Worm (Caenorhabditis elegans) whole organism, L4 larva: ENCODE measurements around the gene F38B6.2.

Experiments used
- D1046.2 ChIP-seq: fragments of 200-800 bp; sonication (Bioruptor generic); IDR thresholded peaks from 2 replicates; pipeline ENCODE4 v1.3.6; 2022; ENCODE audit warnings: missing genetic modification characterization, missing compliant biosample characterization
- F10B5.3 ChIP-seq: sonication (generic microtip); optimal IDR thresholded peaks from 2 replicates; lab custom pipeline; 2016; ENCODE audit warnings: mild to moderate bottlenecking, missing genetic modification characterization, missing compliant biosample characterization
- F26F4.8 ChIP-seq: fragments of 200-800 bp; sonication (Bioruptor generic); conservative IDR thresholded peaks from 2 replicates; pipeline ENCODE4 v1.3.6; 2022; ENCODE audit warnings: missing genetic modification characterization, missing compliant biosample characterization
- F44E2.7 ChIP-seq: fragments of 200-800 bp; sonication (Bioruptor generic); IDR thresholded peaks from 2 replicates; pipeline ENCODE4 v2.1.2; 2022; ENCODE audit warnings: missing genetic modification characterization, missing compliant biosample characterization
- T26A8.4 ChIP-seq: fragments of 200-800 bp; sonication (Bioruptor generic); IDR thresholded peaks from 2 replicates; pipeline ENCODE4 v1.3.6; 2022; ENCODE audit warnings: missing genetic modification characterization, missing compliant biosample characterization
- Y48G9A.11 ChIP-seq: fragments of 200-800 bp; sonication (Bioruptor generic); IDR thresholded peaks from 2 replicates; pipeline ENCODE4 v1.3.6; 2022; ENCODE audit warnings: missing genetic modification reagents, missing genetic modification characterization, missing compliant biosample characterization
- ZK546.5 ChIP-seq, 2 experiments: sonication (generic microtip); optimal IDR thresholded peaks; 2 replicates each; lab custom pipeline; 2017; ENCODE audit warnings: missing biosample characterization in 2 of 2, missing genetic modification characterization in 2 of 2
- aly-2 ChIP-seq: sonication (generic microtip); optimal IDR thresholded peaks from 2 replicates; lab custom pipeline; 2018; ENCODE audit warnings: missing biosample characterization, missing genetic modification characterization
- ama-1 ChIP-seq: fragments of 150-350 bp; optimal IDR thresholded peaks from 2 replicates; lab custom pipeline; 2014; ENCODE audit warnings: inconsistent platforms, mixed read lengths
- ceh-20 ChIP-seq: fragments of 200-800 bp; sonication (Bioruptor generic); IDR thresholded peaks from 2 replicates; pipeline ENCODE4 v1.3.6; 2022; ENCODE audit warnings: missing genetic modification reagents, missing genetic modification characterization, missing compliant biosample characterization
- ceh-28 ChIP-seq: fragments of 150-350 bp; optimal IDR thresholded peaks from 2 replicates; lab custom pipeline; 2014; ENCODE audit warnings: missing biosample characterization, missing genetic modification reagents, missing genetic modification characterization
- ceh-44 ChIP-seq: fragments of 200-800 bp; sonication (Bioruptor generic); IDR thresholded peaks from 2 replicates; pipeline ENCODE4 v1.3.6; 2022; ENCODE audit warnings: missing genetic modification reagents, missing genetic modification characterization, missing compliant biosample characterization
- ceh-82 ChIP-seq: sonication (generic microtip); optimal IDR thresholded peaks from 2 replicates; lab custom pipeline; 2017; ENCODE audit warnings: missing biosample characterization, missing genetic modification characterization
- ces-1 ChIP-seq: fragments of 150-350 bp; sonication (generic microtip); optimal IDR thresholded peaks from 4 replicates; lab custom pipeline; 2014; ENCODE audit warnings: missing biosample characterization, missing genetic modification reagents, missing genetic modification characterization
- cey-2 ChIP-seq: sonication (generic microtip); optimal IDR thresholded peaks from 3 replicates; lab custom pipeline; 2017; ENCODE audit warnings: missing genetic modification characterization, mild to moderate bottlenecking, missing compliant biosample characterization, antibody characterized with exemption, borderline replicate concordance; ENCODE audit not compliant: insufficient read depth
- ctbp-1 ChIP-seq: fragments of 200-800 bp; sonication (Bioruptor generic); IDR thresholded peaks from 2 replicates; pipeline ENCODE4 v1.3.6; 2022; ENCODE audit warnings: missing genetic modification reagents, missing genetic modification characterization, missing compliant biosample characterization
- daf-12 ChIP-seq: fragments of 150-350 bp; optimal IDR thresholded peaks from 2 replicates; lab custom pipeline; 2014; ENCODE audit warnings: missing biosample characterization, missing genetic modification reagents, missing genetic modification characterization
- daf-16 ChIP-seq, 3 experiments: sonication (generic microtip); optimal IDR thresholded peaks; 2 replicates each; lab custom pipeline; 2016 to 2017; ENCODE audit warnings: missing genetic modification characterization in 3 of 3, missing genetic modification reagents in 3 of 3, mild to moderate bottlenecking in 2 of 3, missing compliant biosample characterization in 2 of 3, missing biosample characterization in 1 of 3, moderate library complexity in 1 of 3
- daf-19 ChIP-seq: fragments of 200-800 bp; sonication (Bioruptor generic); conservative IDR thresholded peaks from 2 replicates; pipeline ENCODE4 v1.3.6; 2022; ENCODE audit warnings: missing genetic modification characterization, missing compliant biosample characterization
- dmd-6 ChIP-seq: fragments of 200-800 bp; sonication (Bioruptor generic); IDR thresholded peaks from 2 replicates; pipeline ENCODE4 v1.3.6; 2022; ENCODE audit warnings: missing genetic modification reagents, missing genetic modification characterization, missing compliant biosample characterization
- dmd-8 ChIP-seq: fragments of 200-800 bp; sonication (Bioruptor generic); IDR thresholded peaks from 2 replicates; pipeline ENCODE4 v1.3.6; 2022; ENCODE audit warnings: missing genetic modification characterization, missing compliant biosample characterization
- fkh-10 ChIP-seq: fragments of 150-350 bp; optimal IDR thresholded peaks from 2 replicates; lab custom pipeline; 2014; ENCODE audit warnings: missing biosample characterization, missing genetic modification reagents, missing genetic modification characterization
- jun-1 ChIP-seq: fragments of 150-350 bp; optimal IDR thresholded peaks from 2 replicates; lab custom pipeline; 2014; ENCODE audit warnings: missing biosample characterization, missing genetic modification reagents, missing genetic modification characterization
- lin-13 ChIP-seq: fragments of 150-350 bp; optimal IDR thresholded peaks from 2 replicates; lab custom pipeline; 2014; ENCODE audit warnings: missing biosample characterization, missing genetic modification reagents, missing genetic modification characterization
- lin-15B ChIP-seq: fragments of 150-350 bp; sonication (generic microtip); optimal IDR thresholded peaks from 3 replicates; lab custom pipeline; 2014; ENCODE audit warnings: missing biosample characterization, missing genetic modification characterization
- lin-29 ChIP-seq: fragments of 200-800 bp; sonication (Bioruptor generic); IDR thresholded peaks from 2 replicates; pipeline ENCODE4 v1.3.6; 2022; ENCODE audit warnings: missing genetic modification reagents, missing genetic modification characterization, missing compliant biosample characterization
- lin-39 ChIP-seq: fragments of 150-350 bp; optimal IDR thresholded peaks from 2 replicates; lab custom pipeline; 2014; ENCODE audit warnings: missing biosample characterization, missing genetic modification reagents, missing genetic modification characterization
- lir-3 ChIP-seq: sonication (generic microtip); optimal IDR thresholded peaks from 2 replicates; lab custom pipeline; 2016; ENCODE audit warnings: mild to moderate bottlenecking, missing genetic modification characterization, missing compliant biosample characterization
- lsy-2 ChIP-seq, 2 experiments: fragments of 150-350 bp in 1 of 2; sonication (generic microtip) in 1 of 2; optimal IDR thresholded peaks; 2 replicates each; lab custom pipeline; 2014 to 2017; ENCODE audit warnings: missing biosample characterization in 2 of 2, missing genetic modification characterization in 2 of 2
- mdl-1 ChIP-seq, 2 experiments: fragments of 150-350 bp in 1 of 2; sonication (generic microtip) in 1 of 2; optimal IDR thresholded peaks; 2 replicates each; lab custom pipeline; 2014 to 2017; ENCODE audit warnings: missing biosample characterization in 2 of 2, missing genetic modification characterization in 2 of 2
- mep-1 ChIP-seq: fragments of 150-350 bp; sonication (generic microtip); optimal IDR thresholded peaks from 3 replicates; lab custom pipeline; 2014; ENCODE audit warnings: missing biosample characterization, missing genetic modification characterization
- mxl-3 ChIP-seq: fragments of 200-800 bp; sonication (Bioruptor generic); optimal IDR thresholded peaks from 2 replicates; lab custom pipeline; 2018; ENCODE audit warnings: mild to moderate bottlenecking, missing genetic modification characterization, missing compliant biosample characterization
- nhr-102 ChIP-seq: sonication (generic microtip); optimal IDR thresholded peaks from 2 replicates; lab custom pipeline; 2016; ENCODE audit warnings: mild to moderate bottlenecking, missing genetic modification characterization, moderate library complexity, missing compliant biosample characterization
- nhr-11 ChIP-seq: fragments of 150-350 bp; optimal IDR thresholded peaks from 2 replicates; lab custom pipeline; 2014; ENCODE audit warnings: missing biosample characterization, missing genetic modification characterization
- nhr-111 ChIP-seq: fragments of 200-800 bp; sonication (Bioruptor generic); optimal IDR thresholded peaks from 2 replicates; lab custom pipeline; 2018; ENCODE audit warnings: mild to moderate bottlenecking, missing genetic modification characterization, missing compliant biosample characterization
- nhr-28 ChIP-seq: fragments of 150-350 bp; optimal IDR thresholded peaks from 2 replicates; lab custom pipeline; 2014; ENCODE audit warnings: missing biosample characterization, missing genetic modification characterization
- nhr-6 ChIP-seq: fragments of 150-350 bp; optimal IDR thresholded peaks from 2 replicates; lab custom pipeline; 2014; ENCODE audit warnings: missing biosample characterization, missing genetic modification characterization
- nhr-77 ChIP-seq: fragments of 150-350 bp; optimal IDR thresholded peaks from 2 replicates; lab custom pipeline; 2014; ENCODE audit warnings: missing biosample characterization, missing genetic modification characterization
- pha-4 ChIP-seq, 2 experiments: fragments of 150-350 bp in 1 of 2; fragments of 200-800 bp in 1 of 2; sonication (Bioruptor generic) in 1 of 2; IDR thresholded peaks in 1 of 2; optimal IDR thresholded peaks in 1 of 2; 2 replicates each; pipeline versions ENCODE4 v1.3.6 to Lab custom; 2014 to 2022; ENCODE audit warnings: missing genetic modification characterization in 2 of 2, missing genetic modification reagents in 2 of 2, missing biosample characterization in 1 of 2, missing compliant biosample characterization in 1 of 2
- php-3 ChIP-seq: fragments of 200-800 bp; sonication (Bioruptor generic); IDR thresholded peaks from 2 replicates; pipeline ENCODE4 v1.3.6; 2022; ENCODE audit warnings: missing genetic modification reagents, missing genetic modification characterization, missing compliant biosample characterization
- rbr-2 ChIP-seq: sonication (generic microtip); optimal IDR thresholded peaks from 2 replicates; lab custom pipeline; 2016; ENCODE audit warnings: missing genotype, missing genetic modification characterization, missing compliant biosample characterization
- sdz-12 ChIP-seq: fragments of 200-800 bp; sonication (Bioruptor generic); optimal IDR thresholded peaks from 2 replicates; lab custom pipeline; 2018; ENCODE audit warnings: mild to moderate bottlenecking, missing genetic modification characterization, missing compliant biosample characterization
- set-16 ChIP-seq: fragments of 200-800 bp; sonication (Bioruptor generic); IDR thresholded peaks from 2 replicates; pipeline ENCODE4 v1.3.6; 2022; ENCODE audit warnings: missing genetic modification reagents, missing genetic modification characterization, missing compliant biosample characterization
- snpc-1.2 ChIP-seq: fragments of 200-800 bp; sonication (Bioruptor generic); IDR thresholded peaks from 2 replicates; pipeline ENCODE4 v1.3.6; 2022; ENCODE audit warnings: missing genetic modification reagents, missing genetic modification characterization, missing compliant biosample characterization
- spr-1 ChIP-seq: sonication (generic microtip); optimal IDR thresholded peaks from 2 replicates; lab custom pipeline; 2016; ENCODE audit warnings: mild to moderate bottlenecking, missing genetic modification characterization, missing compliant biosample characterization
- tag-97 ChIP-seq: fragments of 200-800 bp; sonication (Bioruptor generic); IDR thresholded peaks from 2 replicates; pipeline ENCODE4 v1.3.6; 2022; ENCODE audit warnings: missing genetic modification characterization, missing compliant biosample characterization
- unc-130 ChIP-seq: sonication (generic microtip); optimal IDR thresholded peaks from 2 replicates; lab custom pipeline; 2016; ENCODE audit warnings: missing genetic modification reagents, missing genetic modification characterization, missing compliant biosample characterization
- vab-7 ChIP-seq: fragments of 200-800 bp; sonication (Bioruptor generic); IDR thresholded peaks from 2 replicates; pipeline ENCODE4 v1.3.6; 2022; ENCODE audit warnings: missing genetic modification reagents, missing genetic modification characterization, missing compliant biosample characterization
- zfp-2 ChIP-seq: sonication (generic microtip); optimal IDR thresholded peaks from 2 replicates; lab custom pipeline; 2016; ENCODE audit warnings: mild to moderate bottlenecking, missing genetic modification characterization, missing compliant biosample characterization
- ztf-11 ChIP-seq: fragments of 150-350 bp; optimal IDR thresholded peaks from 2 replicates; lab custom pipeline; 2014; ENCODE audit warnings: missing biosample characterization, missing genetic modification characterization

Gene F38B6.2

ce11 chrX:6742011-6742683, 43.8 kb downstream of the F38B6.2 start, which contains the start of gene mdl-1 (continued):
- TF ChIP-seq lin-15B = no peak
- no peak for TF ChIP-seq ceh-82
- TF ChIP-seq tag-97 (GFP tag; lab: Robert Waterston, UW) = no peak
- TF ChIP-seq vab-7 (GFP tag; lab: Robert Waterston, UW) = no peak
- no peak for TF ChIP-seq cey-2 (tag; lab: Kevin White, UChicago)
- no peak for TF ChIP-seq lin-39 (tag; lab: Kevin White, UChicago)
- 0 out of 2 replicates have a peak, but pooled peaks have one; percentile 16 for TF ChIP-seq snpc-1.2 (GFP tag; lab: Robert Waterston, UW)
- no peak for TF ChIP-seq F44E2.7 (GFP tag; lab: Robert Waterston, UW)
- TF ChIP-seq nhr-6 (tag; lab: Kevin White, UChicago) = peak; percentile 92
- TF ChIP-seq ceh-28 = no peak
- TF ChIP-seq nhr-102 (tag; lab: Kevin White, UChicago) = peak; percentile 89
- TF ChIP-seq nhr-111 = no peak
- peak; percentile 82 for TF ChIP-seq lin-13 (GFP tag; lab: Kevin White, UChicago)
- no peak for TF ChIP-seq dmd-8 (GFP tag; lab: Robert Waterston, UW)
- TF ChIP-seq daf-19 (GFP tag; lab: Robert Waterston, UW) = peak; percentile 73; the same call in 1 of the 2 replicates
- TF ChIP-seq ztf-11 (tag; lab: Kevin White, UChicago) = no peak
- peak; percentile 68; the same call in 1 of the 2 replicates for TF ChIP-seq lin-29
- no peak for TF ChIP-seq F26F4.8
- TF ChIP-seq mdl-1 (tag; optimal IDR thresholded peaks at IDR 0.05; lab: Kevin White, UChicago) = peak in 1 of 2 experiments; percentile 100
- TF ChIP-seq fkh-10 (GFP tag; lab: Kevin White, UChicago) = peak; percentile 42
- TF ChIP-seq lsy-2 (tag; optimal IDR thresholded peaks at IDR 0.05; lab: Kevin White, UChicago) = peak; percentile 54 to 81
- peak; percentile 93 for TF ChIP-seq pha-4 (GFP tag; IDR thresholded peaks at IDR 0.05; lab: Robert Waterston, UW)
- no peak for TF ChIP-seq pha-4 (tag; optimal IDR thresholded peaks at IDR 0.05; lab: Kevin White, UChicago)
- TF ChIP-seq php-3 (GFP tag; lab: Robert Waterston, UW) = peak; percentile 64; the same call in 1 of the 2 replicates
- peak; percentile 98 for TF ChIP-seq mxl-3 (GFP tag; lab: Kevin White, UChicago)
- TF ChIP-seq nhr-28 (tag; lab: Kevin White, UChicago) = peak; percentile 78
- TF ChIP-seq ces-1 = no peak
- no peak for TF ChIP-seq ZK546.5 (tag; optimal IDR thresholded peaks at IDR 0.05; lab: Kevin White, UChicago)
- no peak for TF ChIP-seq daf-12 (tag; lab: Kevin White, UChicago)
- no peak for TF ChIP-seq ceh-44 (GFP tag; lab: Robert Waterston, UW)
- TF ChIP-seq zfp-2 (tag; lab: Kevin White, UChicago) = no peak
- TF ChIP-seq rbr-2 (tag; lab: Kevin White, UChicago) = peak; percentile 87
- TF ChIP-seq nhr-11 (tag; lab: Kevin White, UChicago) = peak; percentile 92
- peak; percentile 86 for TF ChIP-seq ctbp-1
- peak; percentile 62 for TF ChIP-seq nhr-77 (tag; lab: Kevin White, UChicago)
- no peak for TF ChIP-seq lir-3
- peak; percentile 95 for TF ChIP-seq ceh-20
- TF ChIP-seq dmd-6 (GFP tag; lab: Robert Waterston, UW) = peak; percentile 99
- no peak for TF ChIP-seq F10B5.3 (tag; lab: Kevin White, UChicago)
- TF ChIP-seq mep-1 (tag; lab: Kevin White, UChicago) = peak; percentile 89
- peak; percentile 15 to 68 for TF ChIP-seq daf-16 (GFP tag; optimal IDR thresholded peaks at IDR 0.05; lab: Kevin White, UChicago)
- peak; percentile 86 for TF ChIP-seq daf-16 (tag; optimal IDR thresholded peaks at IDR 0.05; lab: Kevin White, UChicago)
- no peak for TF ChIP-seq D1046.2 (GFP tag; lab: Robert Waterston, UW)
- TF ChIP-seq aly-2 = no peak
- no peak for TF ChIP-seq unc-130 (GFP tag; lab: Kevin White, UChicago)
- TF ChIP-seq Y48G9A.11 (GFP tag; lab: Robert Waterston, UW) = no peak
- peak; percentile 98 for TF ChIP-seq set-16 (GFP tag; lab: Robert Waterston, UW)
- peak; percentile 57 for TF ChIP-seq spr-1 (tag; lab: Kevin White, UChicago)
- TF ChIP-seq sdz-12 (GFP tag; lab: Kevin White, UChicago) = no peak
- TF ChIP-seq T26A8.4 (GFP tag; lab: Robert Waterston, UW) = peak; percentile 87
- TF ChIP-seq ama-1 (lab: Kevin White, UChicago) = peak; percentile 96
- TF ChIP-seq jun-1 = peak; percentile 52
